Fruit fly (Drosophila melanogaster) whole organism, embryonic: ENCODE results near the gene HP1b.

Source experiments
- Ada2b ChIP-seq: fragments of 200-800 bp; sonication (Bioruptor generic); IDR thresholded peaks from 2 replicates; pipeline ENCODE4 v1.3.6; 2022; ENCODE audit warnings: missing biosample characterization, missing genetic modification characterization
- Bteb2 ChIP-seq: fragments of 200-800 bp; sonication (Bioruptor generic); optimal IDR thresholded peaks from 2 replicates; lab custom pipeline; 2016; ENCODE audit warnings: missing biosample characterization, missing genetic modification characterization
- CG10321 ChIP-seq: fragments of 200-800 bp; sonication (Bioruptor generic); IDR thresholded peaks from 2 replicates; pipeline ENCODE4 v1.3.6; 2022; ENCODE audit warnings: missing biosample characterization, missing genetic modification characterization
- CG10431 ChIP-seq: fragments of 200-800 bp; sonication (Bioruptor generic); optimal IDR thresholded peaks from 3 replicates; lab custom pipeline; 2018; ENCODE audit warnings: missing biosample characterization, mild to moderate bottlenecking, missing genetic modification characterization
- CG12104 ChIP-seq: fragments of 200-800 bp; sonication (Bioruptor generic); optimal IDR thresholded peaks from 3 replicates; lab custom pipeline; 2016; ENCODE audit warnings: missing biosample characterization, missing genetic modification characterization
- CG12299 ChIP-seq: fragments of 200-800 bp; sonication (Bioruptor generic); optimal IDR thresholded peaks from 2 replicates; lab custom pipeline; 2018; ENCODE audit warnings: missing biosample characterization, mild to moderate bottlenecking, missing genetic modification characterization
- CG14860 ChIP-seq: fragments of 200-800 bp; sonication (Bioruptor generic); IDR thresholded peaks from 3 replicates; pipeline ENCODE4 v1.3.6; 2022; ENCODE audit warnings: missing biosample characterization, missing genetic modification characterization; ENCODE audit not compliant: partially characterized antibody
- CG1647 ChIP-seq: fragments of 200-800 bp; sonication (Bioruptor generic); optimal IDR thresholded peaks from 3 replicates; lab custom pipeline; 2016; ENCODE audit warnings: missing biosample characterization, missing genetic modification characterization
- CG16863 ChIP-seq: fragments of 200-800 bp; sonication (Bioruptor generic); optimal IDR thresholded peaks from 3 replicates; lab custom pipeline; 2016; ENCODE audit warnings: missing biosample characterization, missing genetic modification characterization
- CG17568 ChIP-seq: fragments of 200-800 bp; sonication (Bioruptor generic); optimal IDR thresholded peaks from 2 replicates; lab custom pipeline; 2018; ENCODE audit warnings: missing biosample characterization, mild to moderate bottlenecking, missing genetic modification characterization, moderate library complexity
- CG2199 ChIP-seq: fragments of 200-800 bp; sonication (Bioruptor generic); IDR thresholded peaks from 3 replicates; pipeline ENCODE4 v1.3.6; 2022; ENCODE audit warnings: missing biosample characterization, missing genetic modification characterization
- CG34376 ChIP-seq: fragments of 200-800 bp; sonication (Bioruptor generic); optimal IDR thresholded peaks from 2 replicates; lab custom pipeline; 2018; ENCODE audit warnings: missing biosample characterization, mild to moderate bottlenecking, missing genetic modification characterization
- CG3838 ChIP-seq: fragments of 200-800 bp; sonication (Bioruptor generic); optimal IDR thresholded peaks from 3 replicates; lab custom pipeline; 2016; ENCODE audit warnings: missing biosample characterization, missing genetic modification characterization
- CG4854 ChIP-seq: fragments of 200-800 bp; sonication (Bioruptor generic); optimal IDR thresholded peaks from 2 replicates; lab custom pipeline; 2016; ENCODE audit warnings: missing biosample characterization, missing genetic modification characterization, inconsistent platforms
- CG7372 ChIP-seq: fragments of 200-800 bp; sonication (Bioruptor generic); IDR thresholded peaks from 2 replicates; pipeline ENCODE4 v1.3.6; 2022; ENCODE audit warnings: missing biosample characterization, missing genetic modification characterization
- CG7745 ChIP-seq: fragments of 200-800 bp; sonication (Bioruptor generic); optimal IDR thresholded peaks from 2 replicates; lab custom pipeline; 2018; ENCODE audit warnings: missing biosample characterization, mild to moderate bottlenecking, missing genetic modification characterization, moderate library complexity
- CG8089 ChIP-seq: fragments of 200-800 bp; sonication (Bioruptor generic); optimal IDR thresholded peaks from 3 replicates; lab custom pipeline; 2016; ENCODE audit warnings: missing biosample characterization, missing genetic modification characterization
- CG8478 ChIP-seq: fragments of >200 bp; optimal IDR thresholded peaks from 2 replicates; lab custom pipeline; 2018
- CG9437 ChIP-seq: fragments of 200-800 bp; sonication (Bioruptor generic); optimal IDR thresholded peaks from 2 replicates; lab custom pipeline; 2018; ENCODE audit warnings: missing biosample characterization, mild to moderate bottlenecking, missing genetic modification characterization
- CG9797 ChIP-seq: fragments of 200-800 bp; sonication (Bioruptor generic); optimal IDR thresholded peaks from 3 replicates; lab custom pipeline; 2018; ENCODE audit warnings: missing biosample characterization, mild to moderate bottlenecking, missing genetic modification characterization
- Deaf1 ChIP-seq: fragments of 200-800 bp; optimal IDR thresholded peaks from 3 replicates; lab custom pipeline; 2019; ENCODE audit warnings: missing biosample characterization, mild to moderate bottlenecking, missing genetic modification characterization, moderate library complexity
- Dip2 ChIP-seq: fragments of 200-800 bp; sonication (Bioruptor generic); IDR thresholded peaks from 2 replicates; pipeline ENCODE4 v1.3.6; 2022; ENCODE audit warnings: missing biosample characterization, missing genetic modification characterization
- Dip3 ChIP-seq: fragments of 200-800 bp; sonication (Bioruptor generic); optimal IDR thresholded peaks from 3 replicates; lab custom pipeline; 2016; ENCODE audit warnings: missing biosample characterization, missing genetic modification characterization
- E2f1 ChIP-seq: fragments of 200-800 bp; sonication (Bioruptor generic); IDR thresholded peaks from 2 replicates; pipeline ENCODE4 v1.3.6; 2022; ENCODE audit warnings: missing biosample characterization, missing genetic modification characterization
- Fer2 ChIP-seq: fragments of 200-800 bp; sonication (Bioruptor generic); optimal IDR thresholded peaks from 2 replicates; lab custom pipeline; 2018; ENCODE audit warnings: missing biosample characterization, mild to moderate bottlenecking, missing genetic modification characterization, moderate library complexity
- HLH4C ChIP-seq: fragments of 200-800 bp; sonication (Bioruptor generic); IDR thresholded peaks from 3 replicates; pipeline ENCODE4 v1.3.6; 2022; ENCODE audit warnings: missing biosample characterization, missing genetic modification characterization; ENCODE audit not compliant: partially characterized antibody
- Hmr ChIP-seq: fragments of 200-800 bp; sonication (Bioruptor generic); optimal IDR thresholded peaks from 3 replicates; lab custom pipeline; 2017; ENCODE audit warnings: mild to moderate bottlenecking, missing biosample characterization, missing genetic modification reagents, missing genetic modification characterization
- Opbp ChIP-seq: fragments of 200-800 bp; sonication (Bioruptor generic); IDR thresholded peaks from 3 replicates; pipeline ENCODE4 v1.3.6; 2022; ENCODE audit warnings: missing biosample characterization, missing genetic modification characterization; ENCODE audit not compliant: partially characterized antibody
- Rx ChIP-seq: fragments of 200-800 bp; sonication (Bioruptor generic); IDR thresholded peaks from 2 replicates; pipeline ENCODE4 v1.3.6; 2022; ENCODE audit warnings: missing biosample characterization, missing genetic modification characterization
- Ssrp ChIP-seq: fragments of 200-800 bp; sonication (Bioruptor generic); optimal IDR thresholded peaks from 2 replicates; lab custom pipeline; 2018; ENCODE audit warnings: missing biosample characterization, mild to moderate bottlenecking, missing genetic modification characterization, moderate library complexity
- abd-A ChIP-seq: fragments of 200-800 bp; sonication (Bioruptor generic); optimal IDR thresholded peaks from 3 replicates; lab custom pipeline; 2019; ENCODE audit warnings: missing biosample characterization, mild to moderate bottlenecking, missing genetic modification characterization, moderate library complexity
- ac ChIP-seq: fragments of 200-800 bp; sonication (Bioruptor generic); optimal IDR thresholded peaks from 3 replicates; lab custom pipeline; 2017; ENCODE audit warnings: missing biosample characterization, mild to moderate bottlenecking, missing genetic modification characterization
- bbx ChIP-seq: fragments of 200-800 bp; sonication (Bioruptor generic); IDR thresholded peaks from 2 replicates; pipeline ENCODE4 v1.3.6; 2022; ENCODE audit warnings: missing biosample characterization, missing genetic modification characterization; ENCODE audit not compliant: partially characterized antibody
- br ChIP-seq: fragments of >200 bp; optimal IDR thresholded peaks from 2 replicates; lab custom pipeline; 2017
- cad ChIP-seq: fragments of >200 bp; optimal IDR thresholded peaks from 2 replicates; lab custom pipeline; 2017; ENCODE audit warnings: missing biosample characterization, missing genetic modification characterization
- cwo ChIP-seq: fragments of 200-800 bp; sonication (Bioruptor generic); optimal IDR thresholded peaks from 3 replicates; lab custom pipeline; 2017; ENCODE audit warnings: missing biosample characterization, missing genetic modification characterization, mild to moderate bottlenecking, moderate library complexity, missing genetic modification reagents
- da ChIP-seq: fragments of 200-800 bp; sonication (Bioruptor generic); optimal IDR thresholded peaks from 2 replicates; lab custom pipeline; 2016; ENCODE audit warnings: missing biosample characterization, missing genetic modification characterization
- danr ChIP-seq: fragments of 200-800 bp; sonication (Bioruptor generic); IDR thresholded peaks from 2 replicates; pipeline ENCODE4 v1.3.6; 2022; ENCODE audit warnings: missing biosample characterization, missing genetic modification characterization
- ewg ChIP-seq: fragments of 200-800 bp; sonication (Bioruptor generic); optimal IDR thresholded peaks from 3 replicates; lab custom pipeline; 2017; ENCODE audit warnings: mild to moderate bottlenecking, missing biosample characterization, missing genetic modification reagents, missing genetic modification characterization
- fd64A ChIP-seq: fragments of 200-800 bp; sonication (Bioruptor generic); optimal IDR thresholded peaks from 3 replicates; lab custom pipeline; 2018; ENCODE audit warnings: missing biosample characterization, mild to moderate bottlenecking, missing genetic modification characterization
- ftz-f1 ChIP-seq: fragments of 200-800 bp; sonication (Bioruptor generic); optimal IDR thresholded peaks from 2 replicates; lab custom pipeline; 2016; ENCODE audit warnings: missing biosample characterization, missing genetic modification characterization
- h ChIP-seq: fragments of >200 bp; optimal IDR thresholded peaks from 2 replicates; lab custom pipeline; 2017
- jing ChIP-seq: fragments of 200-800 bp; sonication (Bioruptor generic); optimal IDR thresholded peaks from 2 replicates; lab custom pipeline; 2018; ENCODE audit warnings: missing biosample characterization, mild to moderate bottlenecking, missing genetic modification characterization
- jumu ChIP-seq: fragments of 200-800 bp; sonication (Bioruptor generic); optimal IDR thresholded peaks from 3 replicates; lab custom pipeline; 2016; ENCODE audit warnings: missing biosample characterization, missing genetic modification characterization
- lab ChIP-seq: fragments of 200-800 bp; sonication (Bioruptor generic); optimal IDR thresholded peaks from 3 replicates; lab custom pipeline; 2017; ENCODE audit warnings: missing biosample characterization, missing genetic modification characterization, mild to moderate bottlenecking, moderate library complexity, missing genetic modification reagents
- nau ChIP-seq: fragments of 200-800 bp; sonication (Bioruptor generic); optimal IDR thresholded peaks from 3 replicates; lab custom pipeline; 2017; ENCODE audit warnings: missing biosample characterization, mild to moderate bottlenecking, missing genetic modification characterization, missing genetic modification reagents
- nerfin-2 ChIP-seq: fragments of 200-800 bp; sonication (Bioruptor generic); IDR thresholded peaks from 2 replicates; pipeline ENCODE4 v1.3.6; 2022; ENCODE audit warnings: missing biosample characterization, missing genetic modification characterization; ENCODE audit not compliant: partially characterized antibody
- oc ChIP-seq: fragments of 200-800 bp; sonication (Bioruptor generic); optimal IDR thresholded peaks from 2 replicates; lab custom pipeline; 2018; ENCODE audit warnings: missing biosample characterization, mild to moderate bottlenecking, missing genetic modification characterization, moderate library complexity
- pb ChIP-seq: fragments of 200-800 bp; sonication (Bioruptor generic); optimal IDR thresholded peaks from 3 replicates; lab custom pipeline; 2016; ENCODE audit warnings: missing biosample characterization, missing genetic modification characterization
- ro ChIP-seq: fragments of 200-800 bp; sonication (Bioruptor generic); IDR thresholded peaks from 2 replicates; pipeline ENCODE4 v1.3.6; 2022; ENCODE audit warnings: missing biosample characterization, missing genetic modification characterization
- scrt ChIP-seq: fragments of 200-800 bp; sonication (Bioruptor generic); optimal IDR thresholded peaks from 2 replicates; lab custom pipeline; 2018; ENCODE audit warnings: missing biosample characterization, mild to moderate bottlenecking, missing genetic modification characterization, moderate library complexity
- sob ChIP-seq: fragments of 200-800 bp; sonication (Bioruptor generic); IDR thresholded peaks from 2 replicates; pipeline ENCODE4 v1.3.6; 2022; ENCODE audit warnings: missing biosample characterization, missing genetic modification characterization

Gene HP1b

dm6 chrX:9080962-9081361, at the start of gene HP1b, which contains the start of gene CG7246:
Gene HP1b, plus strand, starts transcription at chrX:9081063.
Gene CG7246, minus strand, starts transcription at chrX:9081057.
- TF ChIP-seq ewg (GFP tag; lab: Kevin White, UChicago) (peak; percentile 64), CG3838 (GFP tag; lab: Kevin White, UChicago) (no peak), CG9437 (GFP tag; lab: Kevin White, UChicago) (no peak), jing (no peak), bbx (GFP tag; lab: Robert Waterston, UW) (peak; percentile 65), Hmr (GFP tag; lab: Kevin White, UChicago) (peak; percentile 53), Rx (GFP tag; lab: Robert Waterston, UW) (peak; percentile 45), oc (tag; lab: Kevin White, UChicago) (peak; percentile 3), Dip3 (GFP tag; lab: Kevin White, UChicago) (peak; percentile 47), CG7745 (tag; lab: Kevin White, UChicago) (no peak), CG17568 (GFP tag; lab: Kevin White, UChicago) (no peak), CG1647 (GFP tag; lab: Kevin White, UChicago) (peak; percentile 1), CG4854 (GFP tag; lab: Kevin White, UChicago) (peak; percentile 38), h (lab: Kevin White, UChicago) (no peak), Opbp (peak; percentile 54; the same call in 2 of the 3 replicates), CG34376 (GFP tag; lab: Kevin White, UChicago) (peak; percentile 19), sob (GFP tag; lab: Robert Waterston, UW) (peak; percentile 89), nau (GFP tag; lab: Kevin White, UChicago) (peak; percentile 24), cwo (GFP tag; lab: Kevin White, UChicago) (peak; percentile 77), CG9797 (GFP tag; lab: Kevin White, UChicago) (no peak), lab (GFP tag; lab: Kevin White, UChicago) (peak; percentile 78), Deaf1 (tag; lab: Kevin White, UChicago) (peak; percentile 27), scrt (GFP tag; lab: Kevin White, UChicago) (no peak), fd64A (GFP tag; lab: Kevin White, UChicago) (no peak), CG12104 (GFP tag; lab: Kevin White, UChicago) (peak; percentile 40), pb (GFP tag; lab: Kevin White, UChicago) (no peak), CG7372 (peak; percentile 61; the same call in 1 of the 2 replicates), CG14860 (GFP tag; lab: Robert Waterston, UW) (peak; percentile 71), br (no peak), CG10431 (peak; percentile 4), Bteb2 (GFP tag; lab: Kevin White, UChicago) (peak; percentile 46), CG16863 (GFP tag; lab: Kevin White, UChicago) (no peak), CG12299 (tag; lab: Kevin White, UChicago) (peak; percentile 56), Fer2 (peak; percentile 55), Ada2b (GFP tag; lab: Robert Waterston, UW) (peak; percentile 68), ftz-f1 (GFP tag; lab: Kevin White, UChicago) (peak; percentile 49), Dip2 (GFP tag; lab: Robert Waterston, UW) (no peak), abd-A (tag; lab: Kevin White, UChicago) (no peak), CG10321 (GFP tag; lab: Robert Waterston, UW) (no peak), jumu (GFP tag; lab: Kevin White, UChicago) (peak; percentile 8), da (GFP tag; lab: Kevin White, UChicago) (no peak), E2f1 (GFP tag; lab: Robert Waterston, UW) (peak; percentile 49; the same call in 1 of the 2 replicates), cad (no peak), CG8478 (lab: Kevin White, UChicago) (no peak), CG2199 (GFP tag; lab: Robert Waterston, UW) (0 out of 3 replicates have a peak, but pooled peaks have one; percentile 10), CG8089 (no peak), danr (no peak), nerfin-2 (peak; percentile 66), Ssrp (peak; percentile 53), HLH4C (peak; percentile 67), ro (GFP tag; lab: Robert Waterston, UW) (no peak), ac (GFP tag; lab: Kevin White, UChicago) (no peak)
